Worm (Caenorhabditis elegans): ENCODE results near the gene T01B11.1.

DNA sequence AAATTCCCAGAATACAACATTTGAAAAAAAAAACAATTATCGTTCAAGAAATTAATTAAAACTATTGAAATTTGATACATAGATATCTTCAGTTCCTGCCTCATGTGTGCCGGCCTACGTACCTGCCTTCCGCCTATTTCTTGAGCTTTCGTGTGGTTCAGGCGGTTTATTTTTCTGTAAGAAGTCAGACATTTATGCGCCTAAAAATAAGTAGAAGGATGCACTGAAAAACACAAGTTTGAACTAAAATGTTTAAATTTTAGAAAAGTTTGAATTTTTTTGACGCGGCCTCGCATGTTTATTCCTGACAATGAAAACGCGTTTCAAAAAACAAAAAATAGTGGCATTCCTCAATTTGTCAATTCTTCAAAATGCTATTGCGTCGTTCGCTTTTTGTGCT lies 26.8 kb downstream of the T01B11.1 start, which contains the start of gene C28C12.11:
- TF ChIP-seq pha-4 (tag; optimal IDR thresholded peaks at IDR 0.05), result no peak
- no peak for TF ChIP-seq Y53G8AR.9 (GFP tag; conservative IDR thresholded peaks at IDR 0.05)
- no peak for TF ChIP-seq unc-62 (GFP tag; optimal IDR thresholded peaks at IDR 0.05)
- TF ChIP-seq nhr-80 (tag; optimal IDR thresholded peaks at IDR 0.05), result no peak
- no peak for TF ChIP-seq him-1 (tag; optimal IDR thresholded peaks at IDR 0.05)
- no peak for TF ChIP-seq dpff-1 (tag; optimal IDR thresholded peaks at IDR 0.05)
- no peak for TF ChIP-seq xnd-1 (tag; optimal IDR thresholded peaks at IDR 0.05)
- no peak for TF ChIP-seq athp-1 (tag; optimal IDR thresholded peaks at IDR 0.05)
- TF ChIP-seq attf-5 (GFP tag; optimal IDR thresholded peaks at IDR 0.05), result no peak
- TF ChIP-seq fkh-3 (tag; optimal IDR thresholded peaks at IDR 0.05), result no peak
- TF ChIP-seq F33H1.4 (GFP tag; IDR thresholded peaks at IDR 0.05), result no peak

Measured in whole organism, young adult.